Fruit fly (Drosophila melanogaster) whole organism, prepupa: ENCODE measurements around the gene fipi.

Experiments
- CG10631 ChIP-seq: fragments of 200-800 bp; sonication (Bioruptor generic); optimal IDR thresholded peaks from 2 replicates; lab custom pipeline; 2016; ENCODE audit warnings: missing biosample characterization, missing genetic modification characterization
- CG11762 ChIP-seq: fragments of 200-800 bp; sonication (Bioruptor generic); optimal IDR thresholded peaks from 3 replicates; lab custom pipeline; 2016; ENCODE audit warnings: missing biosample characterization, missing genetic modification characterization; ENCODE audit not compliant: insufficient read depth
- CG15336 ChIP-seq: fragments of 200-800 bp; sonication (Bioruptor generic); IDR thresholded peaks from 2 replicates; pipeline ENCODE4 v1.3.6; 2022; ENCODE audit warnings: missing biosample characterization, missing genetic modification characterization
- CG3032 ChIP-seq: fragments of 200-800 bp; optimal IDR thresholded peaks from 2 replicates; lab custom pipeline; 2019; ENCODE audit warnings: missing biosample characterization, mild to moderate bottlenecking, missing genetic modification characterization, moderate library complexity
- CG34406 ChIP-seq: fragments of 200-800 bp; sonication (Bioruptor generic); optimal IDR thresholded peaks from 3 replicates; lab custom pipeline; 2016; ENCODE audit warnings: missing biosample characterization, missing genetic modification characterization
- CG4318 ChIP-seq: fragments of 200-800 bp; sonication (Bioruptor generic); optimal IDR thresholded peaks from 3 replicates; lab custom pipeline; 2017; ENCODE audit warnings: missing biosample characterization, mild to moderate bottlenecking, missing genetic modification characterization
- CG6163 ChIP-seq: fragments of 200-800 bp; sonication (Bioruptor generic); IDR thresholded peaks from 3 replicates; pipeline ENCODE4 v1.3.6; 2022; ENCODE audit warnings: missing biosample characterization, missing genetic modification characterization
- CG6276 ChIP-seq: fragments of 200-800 bp; sonication (Bioruptor generic); optimal IDR thresholded peaks from 2 replicates; lab custom pipeline; 2017; ENCODE audit warnings: missing biosample characterization, mild to moderate bottlenecking, missing genetic modification characterization
- CG6854 ChIP-seq: fragments of 200-800 bp; sonication (Bioruptor generic); optimal IDR thresholded peaks from 2 replicates; lab custom pipeline; 2017; ENCODE audit warnings: missing biosample characterization, mild to moderate bottlenecking, missing genetic modification characterization
- CG7368 ChIP-seq: fragments of 200-800 bp; sonication (Bioruptor generic); optimal IDR thresholded peaks from 3 replicates; lab custom pipeline; 2016; ENCODE audit warnings: missing biosample characterization, missing genetic modification characterization
- CG8119 ChIP-seq: fragments of 200-800 bp; sonication (Bioruptor generic); IDR thresholded peaks from 3 replicates; pipeline ENCODE4 v1.3.6; 2022; ENCODE audit warnings: missing biosample characterization, missing genetic modification characterization
- CG8319 ChIP-seq: fragments of 200-800 bp; sonication (Bioruptor generic); optimal IDR thresholded peaks from 3 replicates; lab custom pipeline; 2016; ENCODE audit warnings: missing biosample characterization, missing genetic modification characterization
- Eip78C ChIP-seq: fragments of 200-800 bp; sonication (Bioruptor generic); peaks from one replicate; lab custom pipeline; 2016; ENCODE audit warnings: missing biosample characterization, missing genetic modification characterization
- Ets21C ChIP-seq: fragments of 200-800 bp; sonication (Bioruptor generic); optimal IDR thresholded peaks from 3 replicates; lab custom pipeline; 2016; ENCODE audit warnings: missing biosample characterization, missing genetic modification characterization
- Ets96B ChIP-seq: fragments of 200-800 bp; optimal IDR thresholded peaks from 2 replicates; lab custom pipeline; 2019; ENCODE audit warnings: missing biosample characterization, mild to moderate bottlenecking, missing genetic modification characterization, moderate library complexity
- Hr38 ChIP-seq: sonication (Bioruptor generic); optimal IDR thresholded peaks from 2 replicates; lab custom pipeline; 2016; ENCODE audit warnings: missing biosample characterization, missing genetic modification characterization
- Hr39 ChIP-seq: fragments of 200-800 bp; sonication (Bioruptor generic); optimal IDR thresholded peaks from 2 replicates; lab custom pipeline; 2016; ENCODE audit warnings: missing biosample characterization, missing genetic modification characterization
- Hr4 ChIP-seq: fragments of 200-800 bp; sonication (Bioruptor generic); optimal IDR thresholded peaks from 3 replicates; lab custom pipeline; 2016; ENCODE audit warnings: missing biosample characterization, missing genetic modification characterization
- Met ChIP-seq: fragments of 200-800 bp; sonication (Bioruptor generic); optimal IDR thresholded peaks from 3 replicates; lab custom pipeline; 2016; ENCODE audit warnings: missing biosample characterization, missing genetic modification characterization
- OdsH ChIP-seq: fragments of 200-800 bp; sonication (Bioruptor generic); optimal IDR thresholded peaks from 3 replicates; lab custom pipeline; 2016; ENCODE audit warnings: missing biosample characterization, missing genetic modification characterization
- Smox ChIP-seq: fragments of 200-800 bp; sonication (Bioruptor generic); optimal IDR thresholded peaks from 3 replicates; lab custom pipeline; 2016; ENCODE audit warnings: missing biosample characterization, missing genetic modification characterization
- Sox14 ChIP-seq: fragments of 200-800 bp; sonication (Bioruptor generic); optimal IDR thresholded peaks from 3 replicates; lab custom pipeline; 2016; ENCODE audit warnings: missing biosample characterization, missing genetic modification characterization
- cyc ChIP-seq: fragments of 200-800 bp; sonication (Bioruptor generic); optimal IDR thresholded peaks from 3 replicates; lab custom pipeline; 2016; ENCODE audit warnings: missing biosample characterization, missing genetic modification characterization
- eg ChIP-seq: fragments of 200-800 bp; sonication (Bioruptor generic); IDR thresholded peaks from 3 replicates; pipeline ENCODE4 v1.3.6; 2022; ENCODE audit warnings: missing biosample characterization, missing genetic modification characterization
- esn ChIP-seq: fragments of 200-800 bp; sonication (Bioruptor generic); optimal IDR thresholded peaks from 2 replicates; lab custom pipeline; 2016; ENCODE audit warnings: missing biosample characterization, mild to moderate bottlenecking, missing genetic modification characterization, moderate library complexity
- fd85E ChIP-seq: fragments of 200-800 bp; sonication (Bioruptor generic); optimal IDR thresholded peaks from 3 replicates; lab custom pipeline; 2016; ENCODE audit warnings: missing biosample characterization, missing genetic modification characterization
- fkh ChIP-seq: fragments of 200-800 bp; sonication (Bioruptor generic); optimal IDR thresholded peaks from 3 replicates; lab custom pipeline; 2017; ENCODE audit warnings: missing biosample characterization, mild to moderate bottlenecking, missing genetic modification characterization, moderate library complexity
- spab ChIP-seq: fragments of 200-800 bp; sonication (Bioruptor generic); optimal IDR thresholded peaks from 2 replicates; lab custom pipeline; 2017; ENCODE audit warnings: missing biosample characterization, mild to moderate bottlenecking, missing genetic modification characterization, missing genetic modification reagents
- ss ChIP-seq, 2 experiments: fragments of 200-800 bp; sonication (Bioruptor generic); optimal IDR thresholded peaks; 2 replicates in 1 of 2; 3 replicates in 1 of 2; lab custom pipeline; 2017 to 2018; ENCODE audit warnings: mild to moderate bottlenecking in 2 of 2, missing biosample characterization in 2 of 2, missing genetic modification characterization in 2 of 2, moderate library complexity in 1 of 2
- topi ChIP-seq: fragments of 200-800 bp; sonication (Bioruptor generic); optimal IDR thresholded peaks from 3 replicates; lab custom pipeline; 2016; ENCODE audit warnings: missing biosample characterization, missing genetic modification characterization
- vri ChIP-seq: fragments of 200-800 bp; sonication (Bioruptor generic); optimal IDR thresholded peaks from 3 replicates; lab custom pipeline; 2016; ENCODE audit warnings: missing biosample characterization, mild to moderate bottlenecking, missing genetic modification characterization

Gene fipi

dm6 chr2L:4837772-4838397 is 44.0 kb upstream of the fipi start, which contains the start of the genes tank and CG12194 (continued):
- peak; percentile 99 for TF ChIP-seq CG6276 (GFP tag; lab: Kevin White, UChicago)
- peak; percentile 97 for TF ChIP-seq fd85E (GFP tag; lab: Kevin White, UChicago)
- TF ChIP-seq esn (GFP tag; lab: Kevin White, UChicago): peak; percentile 99
- peak; percentile 100 for TF ChIP-seq Eip78C (GFP tag; lab: Kevin White, UChicago)
- TF ChIP-seq spab: peak; percentile 98
- TF ChIP-seq CG3032 (tag; lab: Kevin White, UChicago): peak; percentile 98
- peak; percentile 99 for TF ChIP-seq CG4318 (GFP tag; lab: Kevin White, UChicago)
- TF ChIP-seq OdsH (GFP tag; lab: Kevin White, UChicago): peak; percentile 100
- TF ChIP-seq Ets96B: peak; percentile 99
- TF ChIP-seq CG6854 (GFP tag; lab: Kevin White, UChicago): peak; percentile 95
- TF ChIP-seq Met (GFP tag; lab: Kevin White, UChicago): peak; percentile 99
- TF ChIP-seq CG15336: peak; percentile 100
- peak; percentile 100 for TF ChIP-seq Sox14
- TF ChIP-seq CG8319 (GFP tag; lab: Kevin White, UChicago): peak; percentile 98
- TF ChIP-seq CG10631 (GFP tag; lab: Kevin White, UChicago): peak; percentile 99
- TF ChIP-seq topi (GFP tag; lab: Kevin White, UChicago): peak; percentile 99
- peak; percentile 100 for TF ChIP-seq CG6163
- TF ChIP-seq CG7368: peak; percentile 99
- peak; percentile 99 for TF ChIP-seq CG8119 (GFP tag; lab: Robert Waterston, UW)
- TF ChIP-seq cyc (GFP tag; lab: Kevin White, UChicago): peak; percentile 99

DNA sequence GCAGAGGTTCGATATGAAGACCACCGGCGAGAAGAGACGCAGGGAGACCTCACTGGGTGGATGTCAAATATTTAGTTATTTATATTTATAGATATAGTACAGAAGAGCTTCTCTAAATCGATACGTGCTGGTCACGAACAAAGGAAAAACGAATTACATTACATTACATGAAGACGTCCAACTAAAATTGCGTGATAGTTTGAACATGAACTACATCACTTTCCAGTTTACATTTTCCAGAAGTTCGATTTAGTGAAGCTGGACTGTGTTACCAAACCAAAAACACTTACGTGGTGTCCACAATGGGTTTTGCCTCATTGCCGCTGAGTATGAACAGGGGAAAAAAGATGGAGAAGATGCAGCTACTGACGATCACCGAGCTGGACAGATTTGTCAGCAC is 42.3 kb upstream of the fipi start:
- TF ChIP-seq CG6163 (no peak), CG15336 (peak; percentile 35; the same call in 1 of the 2 replicates), Ets21C (no peak), Eip78C (GFP tag; lab: Kevin White, UChicago) (peak; percentile 30), Hr4 (GFP tag; lab: Kevin White, UChicago) (peak; percentile 12), Met (GFP tag; lab: Kevin White, UChicago) (no peak), eg (GFP tag; lab: Robert Waterston, UW) (0 out of 3 replicates have a peak, but pooled peaks have one; percentile 62)

dm6 chr2L:4835091-4835689 is 41.3 kb upstream of the fipi start, which contains the start of gene Ir25a:
Ir25a (minus strand) TSS chr2L:4835300.
- TF ChIP-seq Eip78C (GFP tag; lab: Kevin White, UChicago) (peak; percentile 6), OdsH (GFP tag; lab: Kevin White, UChicago) (no peak)

DNA sequence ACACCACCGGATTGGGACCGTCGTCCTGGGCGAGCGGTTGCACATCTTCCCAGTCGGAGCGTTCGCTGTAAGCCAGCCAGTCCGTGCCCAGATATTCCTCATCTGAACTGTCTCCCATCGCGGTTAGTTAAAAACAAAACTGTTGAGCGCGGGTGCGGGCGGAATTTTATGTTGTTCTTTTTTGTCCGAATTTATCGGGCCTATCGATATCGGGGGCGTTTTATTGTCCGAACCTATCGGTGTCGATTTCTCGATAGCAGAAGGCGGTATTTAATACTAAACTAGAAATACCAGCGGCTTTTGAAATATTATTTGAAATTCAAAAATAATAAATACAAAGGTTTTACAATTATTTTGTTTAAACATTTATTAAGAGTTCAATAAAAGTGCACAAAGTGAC is 36.6 kb upstream of the fipi start, which contains the start of gene Fnta:
Gene Fnta (minus strand): TSS at position 204 of the 400 bp plus-strand sequence.
- TF ChIP-seq CG11762 (GFP tag; lab: Kevin White, UChicago) (no peak), CG3032 (tag; lab: Kevin White, UChicago) (peak; percentile 4), CG10631 (GFP tag; lab: Kevin White, UChicago) (no peak), Hr38 (GFP tag; lab: Kevin White, UChicago) (no peak), Smox (GFP tag; lab: Kevin White, UChicago) (no peak), Met (GFP tag; lab: Kevin White, UChicago) (no peak), CG6854 (GFP tag; lab: Kevin White, UChicago) (peak; percentile 31), ss (GFP tag; optimal IDR thresholded peaks at IDR 0.05; lab: Kevin White, UChicago) (no peak)

dm6 chr2L:4829040-4829439 is 35.2 kb upstream of the fipi start:
- TF ChIP-seq fkh (GFP tag; lab: Kevin White, UChicago) (peak; percentile 91), Hr39 (GFP tag; lab: Kevin White, UChicago) (no peak), Eip78C (GFP tag; lab: Kevin White, UChicago) (peak; percentile 67), esn (GFP tag; lab: Kevin White, UChicago) (peak; percentile 18), vri (GFP tag; lab: Kevin White, UChicago) (no peak), CG34406 (GFP tag; lab: Kevin White, UChicago) (no peak), CG15336 (no peak)
